Worm (Caenorhabditis elegans): ENCODE measurements around the gene ZK945.7.

ce11 chrII:10105604-10106003 is 2.7 kb downstream of the ZK945.7 start, which contains the start of gene ZK945.4:
- TF ChIP-seq elt-2 (tag; optimal IDR thresholded peaks at IDR 0.05) (no peak), lsy-2 (tag; optimal IDR thresholded peaks at IDR 0.05) (no peak), efl-3 (GFP tag; optimal IDR thresholded peaks at IDR 0.05) (no peak)
